Fruit fly (Drosophila melanogaster) whole organism, embryonic: ENCODE results near the gene alphaCOP.
A peak's percentile ranks its signal among the peaks of the same experiment; 100 is the strongest.

ENCODE experiments used
- Atf6 ChIP-seq: fragments of 200-800 bp; sonication (Bioruptor generic); IDR thresholded peaks from 2 replicates; pipeline ENCODE4 v1.3.6; 2022; ENCODE audit warnings: missing biosample characterization, missing genetic modification characterization
- Awh ChIP-seq: fragments of 200-800 bp; sonication (Bioruptor generic); IDR thresholded peaks from 2 replicates; pipeline ENCODE4, ENCODE4 v1.3.6; 2022; ENCODE audit warnings: missing biosample characterization, missing genetic modification characterization
- B-H2 ChIP-seq: fragments of 200-800 bp; sonication (Bioruptor generic); optimal IDR thresholded peaks from 2 replicates; lab custom pipeline; 2018; ENCODE audit warnings: missing biosample characterization, mild to moderate bottlenecking, missing genetic modification characterization
- BtbVII ChIP-seq: fragments of 200-800 bp; sonication (Bioruptor generic); optimal IDR thresholded peaks from 3 replicates; lab custom pipeline; 2017; ENCODE audit warnings: missing biosample characterization, mild to moderate bottlenecking, missing genetic modification characterization
- Bteb2 ChIP-seq: fragments of 200-800 bp; sonication (Bioruptor generic); optimal IDR thresholded peaks from 2 replicates; lab custom pipeline; 2016; ENCODE audit warnings: missing biosample characterization, missing genetic modification characterization
- CG10366 ChIP-seq: fragments of 200-800 bp; sonication (Bioruptor generic); IDR thresholded peaks from 2 replicates; pipeline ENCODE4 v1.3.6; 2022; ENCODE audit warnings: missing biosample characterization, missing genetic modification characterization
- CG11093 ChIP-seq: fragments of 200-800 bp; sonication (Bioruptor generic); IDR thresholded peaks from 3 replicates; pipeline ENCODE4 v1.3.6; 2022; ENCODE audit warnings: missing biosample characterization, missing genetic modification characterization
- CG12155 ChIP-seq: fragments of 200-800 bp; sonication (Bioruptor generic); optimal IDR thresholded peaks from 3 replicates; lab custom pipeline; 2016; ENCODE audit warnings: missing biosample characterization, missing genetic modification characterization
- CG13123 ChIP-seq: fragments of 200-800 bp; sonication (Bioruptor generic); optimal IDR thresholded peaks from 2 replicates; lab custom pipeline; 2016; ENCODE audit warnings: missing biosample characterization, missing genetic modification characterization
- CG13624 ChIP-seq: fragments of 200-800 bp; sonication (Bioruptor generic); optimal IDR thresholded peaks from 2 replicates; lab custom pipeline; 2016; ENCODE audit warnings: missing biosample characterization, missing genetic modification characterization
- CG1602 ChIP-seq: fragments of 200-800 bp; sonication (Bioruptor generic); optimal IDR thresholded peaks from 3 replicates; lab custom pipeline; 2016; ENCODE audit warnings: missing biosample characterization, missing genetic modification characterization
- CG17359 ChIP-seq: fragments of 200-800 bp; sonication (Bioruptor generic); optimal IDR thresholded peaks from 3 replicates; lab custom pipeline; 2018; ENCODE audit warnings: missing biosample characterization, mild to moderate bottlenecking, missing genetic modification characterization, moderate library complexity
- CG17361 ChIP-seq: fragments of 200-800 bp; sonication (Bioruptor generic); IDR thresholded peaks from 3 replicates; pipeline ENCODE4 v1.3.6; 2022; ENCODE audit warnings: missing biosample characterization, missing genetic modification characterization
- CG17385 ChIP-seq: fragments of 200-800 bp; sonication (Bioruptor generic); optimal IDR thresholded peaks from 3 replicates; lab custom pipeline; 2018; ENCODE audit warnings: missing biosample characterization, mild to moderate bottlenecking, missing genetic modification characterization
- CG2199 ChIP-seq: fragments of 200-800 bp; sonication (Bioruptor generic); IDR thresholded peaks from 3 replicates; pipeline ENCODE4 v1.3.6; 2022; ENCODE audit warnings: missing biosample characterization, missing genetic modification characterization
- CG2678 ChIP-seq: fragments of 200-800 bp; sonication (Bioruptor generic); optimal IDR thresholded peaks from 3 replicates; lab custom pipeline; 2019; ENCODE audit warnings: missing biosample characterization, mild to moderate bottlenecking, missing genetic modification characterization, moderate library complexity
- CG32767 ChIP-seq: fragments of 200-800 bp; sonication (Bioruptor generic); IDR thresholded peaks from 2 replicates; pipeline ENCODE4 v1.3.6; 2022; ENCODE audit warnings: missing biosample characterization, missing genetic modification characterization
- CG4707 ChIP-seq: fragments of 200-800 bp; sonication (Bioruptor generic); optimal IDR thresholded peaks from 2 replicates; lab custom pipeline; 2018; ENCODE audit warnings: missing biosample characterization, mild to moderate bottlenecking, missing genetic modification characterization, moderate library complexity
- CG6791 ChIP-seq: fragments of 200-800 bp; sonication (Bioruptor generic); IDR thresholded peaks from 3 replicates; pipeline ENCODE4 v1.3.6; 2022; ENCODE audit warnings: missing biosample characterization, missing genetic modification characterization; ENCODE audit not compliant: partially characterized antibody
- CG8281 ChIP-seq: fragments of 200-800 bp; sonication (Bioruptor generic); optimal IDR thresholded peaks from 2 replicates; lab custom pipeline; 2018; ENCODE audit warnings: missing biosample characterization, mild to moderate bottlenecking, missing genetic modification characterization, moderate library complexity
- CG8359 ChIP-seq: fragments of 200-800 bp; sonication (Bioruptor generic); optimal IDR thresholded peaks from 2 replicates; lab custom pipeline; 2017; ENCODE audit warnings: missing biosample characterization, mild to moderate bottlenecking, missing genetic modification characterization, borderline replicate concordance
- CG8944 ChIP-seq: fragments of 200-800 bp; sonication (Bioruptor generic); optimal IDR thresholded peaks from 3 replicates; lab custom pipeline; 2016; ENCODE audit warnings: missing biosample characterization, missing genetic modification characterization
- Fer3 ChIP-seq: fragments of 200-800 bp; sonication (Bioruptor generic); optimal IDR thresholded peaks from 2 replicates; lab custom pipeline; 2018; ENCODE audit warnings: missing biosample characterization, mild to moderate bottlenecking, missing genetic modification characterization, moderate library complexity
- Hey ChIP-seq: fragments of 200-800 bp; sonication (Bioruptor generic); optimal IDR thresholded peaks from 3 replicates; lab custom pipeline; 2018; ENCODE audit warnings: missing biosample characterization, mild to moderate bottlenecking, missing genetic modification characterization
- Meics ChIP-seq: fragments of 200-800 bp; sonication (Bioruptor generic); optimal IDR thresholded peaks from 2 replicates; lab custom pipeline; 2017; ENCODE audit warnings: missing biosample characterization, mild to moderate bottlenecking, missing genetic modification characterization
- Mes4 ChIP-seq: fragments of 200-800 bp; sonication (Bioruptor generic); optimal IDR thresholded peaks from 2 replicates; lab custom pipeline; 2016; ENCODE audit warnings: missing biosample characterization, missing genetic modification characterization
- Opbp ChIP-seq: fragments of 200-800 bp; sonication (Bioruptor generic); IDR thresholded peaks from 3 replicates; pipeline ENCODE4 v1.3.6; 2022; ENCODE audit warnings: missing biosample characterization, missing genetic modification characterization; ENCODE audit not compliant: partially characterized antibody
- Scr ChIP-seq: fragments of 200-800 bp; sonication (Bioruptor generic); IDR thresholded peaks from 2 replicates; pipeline ENCODE4 v1.3.6; 2022; ENCODE audit warnings: missing biosample characterization, missing genetic modification characterization; ENCODE audit not compliant: partially characterized antibody
- Sry-β ChIP-seq: fragments of 200-800 bp; sonication (Bioruptor generic); optimal IDR thresholded peaks from 2 replicates; lab custom pipeline; 2018; ENCODE audit warnings: missing biosample characterization, mild to moderate bottlenecking, missing genetic modification characterization, moderate library complexity
- Stat92E ChIP-seq, 3 experiments: fragments of >200 bp in 2 of 3; fragments of 200-800 bp in 1 of 3; sonication (Bioruptor generic) in 1 of 3; optimal IDR thresholded peaks; 2 replicates each; lab custom pipeline; 2017 to 2019; ENCODE audit warnings: missing biosample characterization in 3 of 3, missing genetic modification characterization in 3 of 3, mild to moderate bottlenecking in 1 of 3, moderate library complexity in 1 of 3
- TFAM ChIP-seq: fragments of 200-800 bp; sonication (Bioruptor generic); optimal IDR thresholded peaks from 2 replicates; lab custom pipeline; 2017; ENCODE audit warnings: missing biosample characterization, missing genetic modification characterization, inconsistent platforms
- ab ChIP-seq: fragments of 200-800 bp; sonication (Bioruptor generic); optimal IDR thresholded peaks from 2 replicates; lab custom pipeline; 2016; ENCODE audit warnings: missing biosample characterization, missing genetic modification characterization
- ac ChIP-seq: fragments of 200-800 bp; sonication (Bioruptor generic); optimal IDR thresholded peaks from 3 replicates; lab custom pipeline; 2017; ENCODE audit warnings: missing biosample characterization, mild to moderate bottlenecking, missing genetic modification characterization
- bbx ChIP-seq: fragments of 200-800 bp; sonication (Bioruptor generic); IDR thresholded peaks from 2 replicates; pipeline ENCODE4 v1.3.6; 2022; ENCODE audit warnings: missing biosample characterization, missing genetic modification characterization; ENCODE audit not compliant: partially characterized antibody
- bcd ChIP-seq: fragments of 200-800 bp; sonication (Bioruptor generic); optimal IDR thresholded peaks from 2 replicates; lab custom pipeline; 2017; ENCODE audit warnings: missing biosample characterization, mild to moderate bottlenecking, missing genetic modification characterization
- bigmax ChIP-seq: fragments of 200-800 bp; sonication (Bioruptor generic); optimal IDR thresholded peaks from 2 replicates; lab custom pipeline; 2018; ENCODE audit warnings: missing biosample characterization, mild to moderate bottlenecking, missing genetic modification characterization
- chinmo ChIP-seq: fragments of 200-800 bp; sonication (Bioruptor generic); IDR thresholded peaks from 4 replicates; pipeline ENCODE4 v1.3.6; 2022; ENCODE audit warnings: missing biosample characterization, missing genetic modification characterization; ENCODE audit not compliant: partially characterized antibody
- dpn ChIP-seq, 2 experiments: fragments of 200-800 bp; sonication (Bioruptor generic); optimal IDR thresholded peaks; 3 replicates each; lab custom pipeline; 2016; ENCODE audit warnings: missing biosample characterization in 2 of 2, missing genetic modification characterization in 2 of 2
- ems ChIP-seq: fragments of 200-800 bp; sonication (Bioruptor generic); optimal IDR thresholded peaks from 3 replicates; lab custom pipeline; 2016; ENCODE audit warnings: missing biosample characterization, missing genetic modification characterization
- eve ChIP-seq, 2 experiments: fragments of >200 bp; optimal IDR thresholded peaks; 2 replicates each; lab custom pipeline; 2017; ENCODE audit warnings: missing biosample characterization in 2 of 2, missing genetic modification characterization in 2 of 2
- ham ChIP-seq: fragments of 200-800 bp; sonication (Bioruptor generic); IDR thresholded peaks from 2 replicates; pipeline ENCODE4 v1.3.6; 2022; ENCODE audit warnings: missing biosample characterization, missing genetic modification characterization
- knrl ChIP-seq: fragments of 200-800 bp; sonication (Bioruptor generic); IDR thresholded peaks from 3 replicates; pipeline ENCODE4 v1.3.6; 2022; ENCODE audit warnings: missing biosample characterization, missing genetic modification characterization; ENCODE audit not compliant: partially characterized antibody
- otp ChIP-seq: fragments of 200-800 bp; sonication (Bioruptor generic); IDR thresholded peaks from 3 replicates; pipeline ENCODE4, ENCODE4 v1.3.6; 2022; ENCODE audit warnings: missing biosample characterization, missing genetic modification characterization
- p53 ChIP-seq: fragments of 200-800 bp; sonication (Bioruptor generic); optimal IDR thresholded peaks from 2 replicates; lab custom pipeline; 2016; ENCODE audit warnings: missing biosample characterization, missing genetic modification characterization
- pan ChIP-seq, 4 experiments: fragments of >200 bp in 3 of 4; fragments of 200-800 bp in 1 of 4; sonication (Bioruptor generic) in 1 of 4; optimal IDR thresholded peaks in 3 of 4; IDR thresholded peaks in 1 of 4; 2 replicates each; pipeline versions ENCODE4 v1.3.6 to Lab custom; 2017 to 2022; ENCODE audit warnings: missing biosample characterization in 2 of 4, missing genetic modification characterization in 2 of 4, mixed read lengths in 1 of 4
- pb ChIP-seq: fragments of 200-800 bp; sonication (Bioruptor generic); optimal IDR thresholded peaks from 3 replicates; lab custom pipeline; 2016; ENCODE audit warnings: missing biosample characterization, missing genetic modification characterization
- ro ChIP-seq: fragments of 200-800 bp; sonication (Bioruptor generic); IDR thresholded peaks from 2 replicates; pipeline ENCODE4 v1.3.6; 2022; ENCODE audit warnings: missing biosample characterization, missing genetic modification characterization
- shn ChIP-seq: fragments of 200-800 bp; sonication (Bioruptor generic); optimal IDR thresholded peaks from 3 replicates; lab custom pipeline; 2016; ENCODE audit warnings: missing biosample characterization, missing genetic modification characterization
- slbo ChIP-seq: fragments of 200-800 bp; sonication (Bioruptor generic); IDR thresholded peaks from 2 replicates; pipeline ENCODE4 v1.3.6; 2022; ENCODE audit warnings: missing biosample characterization, missing genetic modification characterization
- sr ChIP-seq: fragments of 200-800 bp; sonication (Bioruptor generic); IDR thresholded peaks from 3 replicates; pipeline ENCODE4 v1.3.6; 2022; ENCODE audit warnings: missing biosample characterization, missing genetic modification characterization
- stc ChIP-seq: fragments of 200-800 bp; sonication (Bioruptor generic); IDR thresholded peaks from 2 replicates; pipeline ENCODE4 v1.3.6; 2022; ENCODE audit warnings: missing biosample characterization, missing genetic modification characterization

Gene alphaCOP

dm6 chr3L:1609611-1610010 lies 35.4 kb downstream of the alphaCOP start (continued):
- TF ChIP-seq Hey (no peak), CG8281 (no peak), Stat92E (GFP tag; optimal IDR thresholded peaks at IDR 0.05; lab: Kevin White, UChicago) (no peak), eve (GFP tag; optimal IDR thresholded peaks at IDR 0.05; lab: Kevin White, UChicago) (no peak), CG13624 (GFP tag; lab: Kevin White, UChicago) (peak; percentile 29), CG4707 (no peak), CG12155 (GFP tag; lab: Kevin White, UChicago) (peak; percentile 40), slbo (GFP tag; lab: Robert Waterston, UW) (peak; percentile 75), Scr (GFP tag; lab: Robert Waterston, UW) (no peak), shn (GFP tag; lab: Kevin White, UChicago) (peak; percentile 1), CG13123 (GFP tag; lab: Kevin White, UChicago) (no peak), CG2678 (peak; percentile 72), pan (optimal IDR thresholded peaks at IDR 0.05; lab: Kevin White, UChicago) (no peak), pan (GFP tag; optimal IDR thresholded peaks at IDR 0.05 in 1 of 2, IDR thresholded peaks at IDR 0.05 in 1 of 2) (no peak), Atf6 (GFP tag; lab: Robert Waterston, UW) (peak; percentile 70), Fer3 (tag; lab: Kevin White, UChicago) (peak; percentile 42), otp (GFP tag; lab: Robert Waterston, UW) (no peak), stc (no peak), CG11093 (GFP tag; lab: Robert Waterston, UW) (no peak), Sry-β (GFP tag; lab: Kevin White, UChicago) (no peak), sr (GFP tag; lab: Robert Waterston, UW) (no peak), CG2199 (no peak), BtbVII (GFP tag; lab: Kevin White, UChicago) (peak; percentile 52), Bteb2 (GFP tag; lab: Kevin White, UChicago) (peak; percentile 32), ac (no peak), ab (GFP tag; lab: Kevin White, UChicago) (no peak), CG17385 (peak; percentile 9), CG6791 (GFP tag; lab: Robert Waterston, UW) (no peak), CG8359 (GFP tag; lab: Kevin White, UChicago) (no peak), CG1602 (GFP tag; lab: Kevin White, UChicago) (no peak), Opbp (GFP tag; lab: Robert Waterston, UW) (no peak), TFAM (GFP tag; lab: Kevin White, UChicago) (no peak), pb (GFP tag; lab: Kevin White, UChicago) (no peak), Mes4 (no peak), B-H2 (GFP tag; lab: Kevin White, UChicago) (no peak), p53 (GFP tag; lab: Kevin White, UChicago) (no peak), CG8944 (GFP tag; lab: Kevin White, UChicago) (no peak), ham (no peak), CG17359 (tag; lab: Kevin White, UChicago) (no peak), knrl (no peak), CG10366 (GFP tag; lab: Robert Waterston, UW) (peak; percentile 19; the same call in 1 of the 2 replicates), CG17361 (GFP tag; lab: Robert Waterston, UW) (peak; percentile 49; the same call in 1 of the 3 replicates), Awh (GFP tag; lab: Robert Waterston, UW) (no peak), ems (no peak), chinmo (no peak), bigmax (GFP tag; lab: Kevin White, UChicago) (no peak), Meics (peak; percentile 68), bcd (GFP tag; lab: Kevin White, UChicago) (peak; percentile 27), ro (GFP tag; lab: Robert Waterston, UW) (no peak), CG32767 (GFP tag; lab: Robert Waterston, UW) (no peak), bbx (no peak), dpn (GFP tag; optimal IDR thresholded peaks at IDR 0.05; lab: Kevin White, UChicago) (peak; percentile 45 to 58)
